Worm (Caenorhabditis elegans): ENCODE measurements around the gene K11H12.1.

DNA sequence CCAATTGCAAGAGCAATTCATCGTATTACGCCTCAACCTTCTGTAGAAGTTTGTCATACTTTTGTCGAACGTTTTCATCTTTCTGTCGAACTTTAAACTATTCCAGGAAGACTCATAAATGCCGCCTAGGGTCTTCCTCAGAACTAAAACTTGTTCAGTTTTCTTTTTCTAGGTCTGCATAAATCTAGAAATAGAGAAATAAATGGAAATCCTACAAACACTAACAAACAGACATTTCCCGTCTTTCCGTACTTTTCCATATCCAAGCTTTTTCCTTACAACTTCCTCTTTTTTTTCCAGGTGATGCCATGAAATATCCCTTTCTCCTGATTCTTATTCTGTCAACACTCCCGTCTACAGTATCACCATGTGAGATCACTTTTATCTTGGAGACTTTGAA lies 31.0 kb upstream of the K11H12.1 start, which contains the start of gene cutl-28:
- no peak for TF ChIP-seq ama-1 (optimal IDR thresholded peaks at IDR 0.05)
- no peak for TF ChIP-seq tbx-37 (GFP tag; conservative IDR thresholded peaks at IDR 0.05)
- no peak for TF ChIP-seq sea-1 (GFP tag; conservative IDR thresholded peaks at IDR 0.05)
- TF ChIP-seq tra-4 (tag; optimal IDR thresholded peaks at IDR 0.05) = no peak

Measured in whole organism, early embryonic.